Worm (Caenorhabditis elegans) whole organism, early embryonic: ENCODE data around the gene mks-3.

Source experiments
- F13C5.2 ChIP-seq: sonication (generic microtip); optimal IDR thresholded peaks from 2 replicates; lab custom pipeline; 2017; ENCODE audit warnings: mild to moderate bottlenecking, missing genetic modification characterization, inconsistent platforms, missing compliant biosample characterization
- ama-1 ChIP-seq: fragments of 150-350 bp; optimal IDR thresholded peaks from 2 replicates; lab custom pipeline; 2014
- ets-7 ChIP-seq: sonication (generic microtip); optimal IDR thresholded peaks from 2 replicates; lab custom pipeline; 2016; ENCODE audit warnings: missing genotype, missing genetic modification characterization, missing compliant biosample characterization
- pes-1 ChIP-seq: fragments of 200-800 bp; sonication (Bioruptor generic); IDR thresholded peaks from 2 replicates; pipeline ENCODE4 v1.3.6; 2022; ENCODE audit warnings: missing genetic modification reagents, missing genetic modification characterization, missing compliant biosample characterization
- tbx-11 ChIP-seq: fragments of 200-800 bp; sonication (Bioruptor generic); IDR thresholded peaks from 2 replicates; pipeline ENCODE4 v1.3.6; 2022; ENCODE audit warnings: missing genetic modification characterization, missing compliant biosample characterization

ce11 chrII:7607953-7608352 is 24.5 kb upstream of the mks-3 start, which contains the start of gene lips-17:
- no peak for TF ChIP-seq ama-1 (lab: Kevin White, UChicago)
- no peak for TF ChIP-seq ets-7
- TF ChIP-seq pes-1 (GFP tag; lab: Robert Waterston, UW): no peak
- TF ChIP-seq tbx-11: no peak
- TF ChIP-seq F13C5.2 (tag; lab: Kevin White, UChicago): no peak
